Worm (Caenorhabditis elegans): ENCODE measurements around the gene R186.3.

ce11 chrV:13009271-13009670 is 42.3 kb upstream of the R186.3 start:
- TF ChIP-seq somi-1 (GFP tag; optimal IDR thresholded peaks at IDR 0.05) (no peak), Y79H2A.3 (GFP tag; conservative IDR thresholded peaks at IDR 0.05) (no peak), sea-2 (GFP tag; IDR thresholded peaks at IDR 0.05) (no peak), ztf-26 (tag; optimal IDR thresholded peaks at IDR 0.05) (no peak), fkh-3 (tag; optimal IDR thresholded peaks at IDR 0.05) (no peak)

Measured in whole organism, young adult.